Fruit fly (Drosophila melanogaster): ENCODE results near the gene CG33288.

CG33288 gene

DNA sequence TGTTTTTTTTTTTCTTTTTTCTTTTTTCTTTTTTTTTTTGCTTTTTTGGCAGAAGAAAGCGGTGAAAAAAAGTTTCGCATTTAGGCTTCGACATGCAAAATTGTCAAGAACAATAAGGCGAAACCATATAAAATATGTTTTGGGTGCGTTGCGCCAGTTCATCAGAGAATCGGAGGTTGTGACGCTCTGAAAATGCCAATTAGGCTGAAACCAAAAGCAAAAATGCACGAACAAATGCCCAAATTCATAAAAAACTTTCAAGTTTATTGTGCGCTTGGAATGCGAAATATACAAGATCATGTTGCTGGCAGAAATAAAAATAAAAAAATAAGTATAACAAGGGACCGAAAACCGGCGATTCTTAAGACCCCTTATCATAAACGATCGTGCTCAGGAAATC is 37.8 kb upstream of the CG33288 start (continued):
- TF ChIP-seq CG7368 (GFP tag; optimal IDR thresholded peaks at IDR 0.05) = no peak
- peak; percentile 20 for TF ChIP-seq Hr39 (GFP tag; optimal IDR thresholded peaks at IDR 0.05)
- TF ChIP-seq topi (GFP tag; optimal IDR thresholded peaks at IDR 0.05) = no peak
- TF ChIP-seq spab (GFP tag; optimal IDR thresholded peaks at IDR 0.05) = no peak
- TF ChIP-seq eg (GFP tag; IDR thresholded peaks at IDR 0.05) = no peak
- TF ChIP-seq CG1621 (tag; optimal IDR thresholded peaks at IDR 0.05) = no peak
- no peak for TF ChIP-seq OdsH (GFP tag; optimal IDR thresholded peaks at IDR 0.05)
- TF ChIP-seq Eip75B (GFP tag; optimal IDR thresholded peaks at IDR 0.05) = no peak
- TF ChIP-seq CG32006 (GFP tag; optimal IDR thresholded peaks at IDR 0.05) = no peak
- TF ChIP-seq CG6276 (GFP tag; optimal IDR thresholded peaks at IDR 0.05) = no peak
- no peak for TF ChIP-seq Lpt (GFP tag; optimal IDR thresholded peaks at IDR 0.05)
- no peak for TF ChIP-seq cyc (GFP tag; optimal IDR thresholded peaks at IDR 0.05)
- no peak for TF ChIP-seq Ets96B (tag; optimal IDR thresholded peaks at IDR 0.05)

DNA sequence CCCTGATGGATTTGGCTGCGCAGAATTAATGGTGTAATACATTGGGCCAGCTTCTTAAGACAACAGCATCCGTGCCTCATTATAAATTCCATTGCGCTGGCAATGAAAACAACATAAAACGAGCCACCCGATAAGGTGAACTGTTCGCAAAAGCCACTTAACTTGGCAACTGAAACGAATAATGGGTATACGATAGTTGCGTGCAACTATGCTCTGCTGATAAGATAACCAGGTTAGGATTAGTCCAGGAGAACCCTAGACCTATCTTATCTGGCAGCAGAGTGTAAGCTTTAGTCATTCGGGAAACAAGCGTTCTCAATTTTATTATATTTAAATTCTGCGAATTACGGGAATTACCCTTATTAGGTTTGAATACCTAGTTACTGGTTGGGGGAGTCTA is 37.2 kb upstream of the CG33288 start:
- TF ChIP-seq Blimp-1 (GFP tag; optimal IDR thresholded peaks at IDR 0.05) (no peak), CG11762 (GFP tag; optimal IDR thresholded peaks at IDR 0.05; ENCODE audit: insufficient read depth) (no peak), CG6163 (GFP tag; IDR thresholded peaks at IDR 0.05) (no peak), Sox102F (GFP tag; optimal IDR thresholded peaks at IDR 0.05) (no peak), Lpt (GFP tag; optimal IDR thresholded peaks at IDR 0.05) (no peak), CG8319 (GFP tag; optimal IDR thresholded peaks at IDR 0.05) (no peak)

- TF ChIP-seq ss (GFP tag; optimal IDR thresholded peaks at IDR 0.05) = no peak
- TF ChIP-seq CG8319 (GFP tag; optimal IDR thresholded peaks at IDR 0.05) = no peak
Measured at dm6 chr3L:21398156-21398555, 29.4 kb upstream of the CG33288 start.

DNA sequence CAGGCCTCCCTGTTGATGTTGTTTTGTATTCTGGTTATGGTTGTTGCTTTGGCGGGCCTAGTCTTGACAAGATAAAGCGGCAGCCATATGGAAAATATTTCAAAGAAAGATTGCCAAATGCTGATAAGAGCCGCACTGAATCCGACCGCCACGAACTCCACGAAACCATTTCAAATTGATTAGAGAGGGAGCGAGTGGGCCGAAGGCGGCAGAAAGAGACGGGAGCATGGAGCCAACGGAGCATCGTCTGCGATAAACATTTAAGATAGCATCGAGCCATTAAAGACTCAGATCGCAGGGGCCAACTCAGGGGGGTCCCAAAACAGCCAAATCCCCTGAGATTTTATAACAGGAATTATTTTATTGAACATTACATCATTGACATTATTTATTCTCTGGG is 27.4 kb upstream of the CG33288 start:
- TF ChIP-seq CG8119 (GFP tag; IDR thresholded peaks at IDR 0.05) (no peak), Gug (GFP tag; IDR thresholded peaks at IDR 0.05) (no peak), CG8319 (GFP tag; optimal IDR thresholded peaks at IDR 0.05) (no peak), CG11902 (GFP tag; optimal IDR thresholded peaks at IDR 0.05) (no peak), ss (GFP tag; optimal IDR thresholded peaks at IDR 0.05) (no peak), CG32006 (GFP tag; optimal IDR thresholded peaks at IDR 0.05) (peak; percentile 35), CG10631 (GFP tag; optimal IDR thresholded peaks at IDR 0.05) (no peak)

- TF ChIP-seq CG4318 (GFP tag; optimal IDR thresholded peaks at IDR 0.05) (no peak), Hr4 (GFP tag; optimal IDR thresholded peaks at IDR 0.05) (no peak), lz (GFP tag; optimal IDR thresholded peaks at IDR 0.05) (no peak)
Measured at dm6 chr3L:21402552-21402951, 25.0 kb upstream of the CG33288 start.

DNA sequence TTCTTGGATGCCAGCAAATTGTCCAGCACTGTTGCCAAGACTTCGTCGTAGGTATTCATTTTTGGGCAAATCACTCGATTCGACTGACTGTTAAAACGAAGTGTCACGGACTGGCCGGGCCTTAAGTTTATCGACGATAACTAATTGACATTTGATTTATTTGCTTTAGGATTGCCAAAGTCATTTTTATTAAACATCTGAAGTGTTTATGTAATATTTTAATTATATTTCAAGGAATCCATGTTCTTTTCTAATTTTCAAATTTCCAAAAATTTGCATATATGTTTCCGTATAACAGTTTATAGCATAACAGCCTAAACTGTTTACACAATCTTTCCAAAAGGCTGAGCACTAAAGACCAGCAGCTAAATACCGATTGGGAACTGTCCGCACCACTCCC is 21.0 kb upstream of the CG33288 start, which contains the start of gene sa:
TSS of gene sa (minus strand) at position 101 of the 400 bp plus-strand sequence.
- TF ChIP-seq fkh (GFP tag; optimal IDR thresholded peaks at IDR 0.05) (no peak), salr (GFP tag; optimal IDR thresholded peaks at IDR 0.05) (no peak), OdsH (GFP tag; optimal IDR thresholded peaks at IDR 0.05) (no peak), CG11902 (GFP tag; optimal IDR thresholded peaks at IDR 0.05) (no peak), Hr4 (GFP tag; optimal IDR thresholded peaks at IDR 0.05) (no peak), pdm3 (GFP tag; optimal IDR thresholded peaks at IDR 0.05) (no peak), dac (GFP tag; optimal IDR thresholded peaks at IDR 0.05) (no peak), CG3032 (tag; optimal IDR thresholded peaks at IDR 0.05) (no peak), CG9139 (GFP tag; optimal IDR thresholded peaks at IDR 0.05) (no peak), esn (GFP tag; optimal IDR thresholded peaks at IDR 0.05) (no peak), CG31627 (GFP tag; optimal IDR thresholded peaks at IDR 0.05) (no peak), Met (GFP tag; optimal IDR thresholded peaks at IDR 0.05) (no peak), topi (GFP tag; optimal IDR thresholded peaks at IDR 0.05) (no peak), CG8319 (GFP tag; optimal IDR thresholded peaks at IDR 0.05) (no peak), Sox102F (GFP tag; optimal IDR thresholded peaks at IDR 0.05) (no peak)

Measured in whole organism, prepupa.